Fruit fly (Drosophila melanogaster) whole organism, embryonic: ENCODE data around the gene sa.

ENCODE experiments used
- CG15269 ChIP-seq: fragments of 200-800 bp; sonication (Bioruptor generic); optimal IDR thresholded peaks from 2 replicates; lab custom pipeline; 2018; ENCODE audit warnings: missing biosample characterization, mild to moderate bottlenecking, missing genetic modification characterization, moderate library complexity
- CG1602 ChIP-seq: fragments of 200-800 bp; sonication (Bioruptor generic); optimal IDR thresholded peaks from 3 replicates; lab custom pipeline; 2016; ENCODE audit warnings: missing biosample characterization, missing genetic modification characterization
- CG6765 ChIP-seq: fragments of 200-800 bp; sonication (Bioruptor generic); optimal IDR thresholded peaks from 3 replicates; lab custom pipeline; 2017; ENCODE audit warnings: missing biosample characterization, mild to moderate bottlenecking, missing genetic modification characterization
- CG9932 ChIP-seq: fragments of 200-800 bp; sonication (Bioruptor generic); IDR thresholded peaks from 2 replicates; pipeline ENCODE4 v1.3.6; 2022; ENCODE audit warnings: missing biosample characterization, missing genetic modification characterization
- gcm ChIP-seq: fragments of 200-800 bp; sonication (Bioruptor generic); optimal IDR thresholded peaks from 2 replicates; lab custom pipeline; 2019; ENCODE audit warnings: missing biosample characterization, mild to moderate bottlenecking, missing genetic modification characterization, moderate library complexity
- salm ChIP-seq: fragments of 200-800 bp; sonication (Bioruptor generic); optimal IDR thresholded peaks from 2 replicates; lab custom pipeline; 2018; ENCODE audit warnings: missing biosample characterization, mild to moderate bottlenecking, missing genetic modification characterization
- tup ChIP-seq: fragments of 200-800 bp; sonication (Bioruptor generic); optimal IDR thresholded peaks from 2 replicates; lab custom pipeline; 2016; ENCODE audit warnings: missing biosample characterization, mild to moderate bottlenecking, missing genetic modification characterization, moderate library complexity

DNA sequence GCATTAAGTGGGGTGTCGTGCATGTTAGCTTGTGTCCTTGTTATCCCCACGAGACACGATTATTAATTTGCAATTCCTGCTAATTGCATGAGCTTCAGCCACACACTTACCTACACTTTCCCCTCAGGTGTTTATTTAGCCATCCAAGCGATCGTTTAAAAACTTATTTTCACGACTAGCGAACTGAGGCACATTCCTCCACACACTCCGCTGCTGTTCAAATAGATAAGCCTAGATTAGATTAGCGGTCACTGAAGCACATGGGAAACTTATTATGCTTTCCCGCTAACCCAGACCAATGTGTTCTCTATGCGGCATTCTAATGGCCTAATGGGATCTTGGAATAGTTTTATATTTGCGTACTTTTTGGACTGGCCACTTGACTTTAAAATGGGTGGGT is 19.6 kb downstream of the sa start:
- TF ChIP-seq salm (tag; lab: Kevin White, UChicago) (no peak), gcm (GFP tag; lab: Kevin White, UChicago) (no peak), CG1602 (GFP tag; lab: Kevin White, UChicago) (no peak), CG6765 (GFP tag; lab: Kevin White, UChicago) (no peak), CG15269 (tag; lab: Kevin White, UChicago) (no peak), CG9932 (no peak), tup (GFP tag; lab: Kevin White, UChicago) (no peak)
